Fruit fly (Drosophila melanogaster) whole organism, embryonic: ENCODE results near the gene CG13917.

Source experiments
- Adf1 ChIP-seq: fragments of 200-800 bp; sonication (Bioruptor generic); IDR thresholded peaks from 2 replicates; pipeline ENCODE4 v1.3.6; 2022; ENCODE audit warnings: missing biosample characterization, missing genetic modification characterization
- Atf-2 ChIP-seq: fragments of 200-800 bp; sonication (Bioruptor generic); optimal IDR thresholded peaks from 2 replicates; lab custom pipeline; 2016; ENCODE audit warnings: missing biosample characterization, missing genetic modification characterization
- Blimp-1 ChIP-seq: fragments of 200-800 bp; sonication (Bioruptor generic); optimal IDR thresholded peaks from 3 replicates; lab custom pipeline; 2018; ENCODE audit warnings: missing biosample characterization, missing genetic modification characterization, mild to moderate bottlenecking, moderate library complexity, missing genetic modification reagents
- Bteb2 ChIP-seq: fragments of 200-800 bp; sonication (Bioruptor generic); optimal IDR thresholded peaks from 2 replicates; lab custom pipeline; 2016; ENCODE audit warnings: missing biosample characterization, missing genetic modification characterization
- CG11695 ChIP-seq: fragments of 200-800 bp; sonication (Bioruptor generic); IDR thresholded peaks from 3 replicates; pipeline ENCODE4 v1.3.6; 2022; ENCODE audit warnings: missing biosample characterization, missing genetic modification characterization
- CG12155 ChIP-seq: fragments of 200-800 bp; sonication (Bioruptor generic); optimal IDR thresholded peaks from 3 replicates; lab custom pipeline; 2016; ENCODE audit warnings: missing biosample characterization, missing genetic modification characterization
- CG12299 ChIP-seq: fragments of 200-800 bp; sonication (Bioruptor generic); optimal IDR thresholded peaks from 2 replicates; lab custom pipeline; 2018; ENCODE audit warnings: missing biosample characterization, mild to moderate bottlenecking, missing genetic modification characterization
- CG15073 ChIP-seq: fragments of 200-800 bp; sonication (Bioruptor generic); optimal IDR thresholded peaks from 2 replicates; lab custom pipeline; 2016; ENCODE audit warnings: missing biosample characterization, missing genetic modification characterization
- CG15479 ChIP-seq: fragments of 200-800 bp; sonication (Bioruptor generic); optimal IDR thresholded peaks from 3 replicates; lab custom pipeline; 2019; ENCODE audit warnings: missing biosample characterization, mild to moderate bottlenecking, missing genetic modification characterization, moderate library complexity
- CG16779 ChIP-seq: fragments of 200-800 bp; sonication (Bioruptor generic); IDR thresholded peaks from 2 replicates; pipeline ENCODE4 v1.3.6; 2022; ENCODE audit warnings: missing biosample characterization, missing genetic modification characterization
- CG16863 ChIP-seq: fragments of 200-800 bp; sonication (Bioruptor generic); optimal IDR thresholded peaks from 3 replicates; lab custom pipeline; 2016; ENCODE audit warnings: missing biosample characterization, missing genetic modification characterization
- CG17186 ChIP-seq: fragments of 200-800 bp; sonication (Bioruptor generic); optimal IDR thresholded peaks from 3 replicates; lab custom pipeline; 2017; ENCODE audit warnings: missing biosample characterization, missing genetic modification reagents, missing genetic modification characterization
- CG2712 ChIP-seq: fragments of 200-800 bp; optimal IDR thresholded peaks from 3 replicates; lab custom pipeline; 2019; ENCODE audit warnings: missing biosample characterization, mild to moderate bottlenecking, missing genetic modification characterization, moderate library complexity
- CG30020 ChIP-seq: fragments of 200-800 bp; optimal IDR thresholded peaks from 2 replicates; lab custom pipeline; 2019; ENCODE audit warnings: missing biosample characterization, mild to moderate bottlenecking, missing genetic modification characterization, moderate library complexity
- CG30431 ChIP-seq: fragments of 200-800 bp; sonication (Bioruptor generic); optimal IDR thresholded peaks from 2 replicates; lab custom pipeline; 2017; ENCODE audit warnings: missing biosample characterization, missing genetic modification characterization
- CG31388 ChIP-seq: fragments of 200-800 bp; sonication (Bioruptor generic); optimal IDR thresholded peaks from 2 replicates; lab custom pipeline; 2016; ENCODE audit warnings: missing biosample characterization, missing genetic modification characterization
- CG34422 ChIP-seq: fragments of 200-800 bp; sonication (Bioruptor generic); IDR thresholded peaks from 3 replicates; pipeline ENCODE4 v1.3.6; 2022; ENCODE audit warnings: missing biosample characterization, missing genetic modification characterization
- CG6791 ChIP-seq: fragments of 200-800 bp; sonication (Bioruptor generic); IDR thresholded peaks from 3 replicates; pipeline ENCODE4 v1.3.6; 2022; ENCODE audit warnings: missing biosample characterization, missing genetic modification characterization; ENCODE audit not compliant: partially characterized antibody
- CG8924 ChIP-seq: fragments of 200-800 bp; optimal IDR thresholded peaks from 3 replicates; lab custom pipeline; 2019; ENCODE audit warnings: missing biosample characterization, mild to moderate bottlenecking, missing genetic modification characterization, moderate library complexity
- CG9817 ChIP-seq: fragments of 200-800 bp; sonication (Bioruptor generic); optimal IDR thresholded peaks from 2 replicates; lab custom pipeline; 2018; ENCODE audit warnings: missing biosample characterization, mild to moderate bottlenecking, missing genetic modification characterization, moderate library complexity
- CTCF ChIP-seq: fragments of 200-800 bp; sonication (Bioruptor generic); optimal IDR thresholded peaks from 2 replicates; lab custom pipeline; 2017; ENCODE audit warnings: missing biosample characterization, mild to moderate bottlenecking, missing genetic modification characterization, moderate library complexity
- Dek ChIP-seq: fragments of 200-800 bp; sonication (Bioruptor generic); optimal IDR thresholded peaks from 3 replicates; lab custom pipeline; 2019; ENCODE audit warnings: missing biosample characterization, mild to moderate bottlenecking, missing genetic modification characterization, moderate library complexity
- ERR ChIP-seq: fragments of 200-800 bp; sonication (Bioruptor generic); optimal IDR thresholded peaks from 2 replicates; lab custom pipeline; 2016; ENCODE audit warnings: missing biosample characterization, missing genetic modification characterization
- MBD-R2 ChIP-seq: fragments of 200-800 bp; sonication (Bioruptor generic); IDR thresholded peaks from 2 replicates; pipeline ENCODE4 v1.3.6; 2022; ENCODE audit warnings: missing biosample characterization, missing genetic modification characterization
- MTF-1 ChIP-seq: fragments of 200-800 bp; sonication (Bioruptor generic); optimal IDR thresholded peaks from 2 replicates; lab custom pipeline; 2018; ENCODE audit warnings: missing biosample characterization, mild to moderate bottlenecking, missing genetic modification characterization, borderline replicate concordance
- Max ChIP-seq: fragments of 200-800 bp; sonication (Bioruptor generic); optimal IDR thresholded peaks from 2 replicates; lab custom pipeline; 2016; ENCODE audit warnings: missing biosample characterization, mild to moderate bottlenecking, missing genetic modification characterization
- Oaz ChIP-seq: fragments of 200-800 bp; sonication (Bioruptor generic); IDR thresholded peaks from 2 replicates; pipeline ENCODE4 v1.3.6; 2022; ENCODE audit warnings: missing biosample characterization, missing genetic modification characterization
- Ptx1 ChIP-seq: fragments of 200-800 bp; sonication (Bioruptor generic); IDR thresholded peaks from 2 replicates; pipeline ENCODE4 v1.3.6; 2022; ENCODE audit warnings: missing biosample characterization, missing genetic modification characterization
- Sox102F ChIP-seq: fragments of 200-800 bp; sonication (Bioruptor generic); optimal IDR thresholded peaks from 2 replicates; lab custom pipeline; 2018; ENCODE audit warnings: missing biosample characterization, mild to moderate bottlenecking, missing genetic modification characterization, moderate library complexity
- Trl ChIP-seq, 3 experiments: fragments of >200 bp in 2 of 3; fragments of 200-800 bp in 1 of 3; sonication (Bioruptor generic) in 1 of 3; optimal IDR thresholded peaks; 2 replicates in 1 of 3; 3 replicates in 2 of 3; lab custom pipeline; 2016 to 2017; ENCODE audit warnings: missing biosample characterization in 1 of 3, missing genetic modification characterization in 1 of 3
- amos ChIP-seq: fragments of 200-800 bp; sonication (Bioruptor generic); IDR thresholded peaks from 2 replicates; pipeline ENCODE4 v1.3.6; 2022; ENCODE audit warnings: missing biosample characterization, missing genetic modification characterization; ENCODE audit not compliant: partially characterized antibody
- ato ChIP-seq: fragments of 200-800 bp; sonication (Bioruptor generic); IDR thresholded peaks from 2 replicates; pipeline ENCODE4 v1.3.6; 2022; ENCODE audit warnings: missing biosample characterization, missing genetic modification characterization; ENCODE audit not compliant: partially characterized antibody
- chinmo ChIP-seq: fragments of 200-800 bp; sonication (Bioruptor generic); IDR thresholded peaks from 4 replicates; pipeline ENCODE4 v1.3.6; 2022; ENCODE audit warnings: missing biosample characterization, missing genetic modification characterization; ENCODE audit not compliant: partially characterized antibody
- dati ChIP-seq: fragments of 200-800 bp; sonication (Bioruptor generic); IDR thresholded peaks from 2 replicates; pipeline ENCODE4 v1.3.6; 2022; ENCODE audit warnings: missing biosample characterization, missing genetic modification characterization
- dpn ChIP-seq, 2 experiments: fragments of 200-800 bp; sonication (Bioruptor generic); optimal IDR thresholded peaks; 3 replicates each; lab custom pipeline; 2016; ENCODE audit warnings: missing biosample characterization in 2 of 2, missing genetic modification characterization in 2 of 2
- dysf ChIP-seq: fragments of 200-800 bp; sonication (Bioruptor generic); IDR thresholded peaks from 3 replicates; pipeline ENCODE4 v1.3.6; 2022; ENCODE audit warnings: missing biosample characterization, missing genetic modification characterization
- en ChIP-seq: fragments of 200-800 bp; sonication (Bioruptor generic); optimal IDR thresholded peaks from 2 replicates; lab custom pipeline; 2016; ENCODE audit warnings: missing biosample characterization, missing genetic modification characterization
- exex ChIP-seq: fragments of 200-800 bp; sonication (Bioruptor generic); optimal IDR thresholded peaks from 4 replicates; lab custom pipeline; 2018; ENCODE audit warnings: missing biosample characterization, mild to moderate bottlenecking, missing genetic modification characterization, moderate library complexity
- ftz-f1 ChIP-seq: fragments of 200-800 bp; sonication (Bioruptor generic); optimal IDR thresholded peaks from 2 replicates; lab custom pipeline; 2016; ENCODE audit warnings: missing biosample characterization, missing genetic modification characterization
- gro ChIP-seq: fragments of 200-800 bp; sonication (Bioruptor generic); optimal IDR thresholded peaks from 2 replicates; lab custom pipeline; 2016; ENCODE audit warnings: missing biosample characterization, missing genetic modification characterization
- hth ChIP-seq: fragments of >200 bp; optimal IDR thresholded peaks from 2 replicates; lab custom pipeline; 2017; ENCODE audit warnings: inconsistent platforms
- luna ChIP-seq: fragments of 200-800 bp; sonication (Bioruptor generic); optimal IDR thresholded peaks from 2 replicates; lab custom pipeline; 2016; ENCODE audit warnings: missing biosample characterization, missing genetic modification characterization
- odd ChIP-seq: fragments of 200-800 bp; sonication (Bioruptor generic); optimal IDR thresholded peaks from 2 replicates; lab custom pipeline; 2017; ENCODE audit warnings: missing biosample characterization, mild to moderate bottlenecking, missing genetic modification characterization
- pros ChIP-seq: fragments of 200-800 bp; sonication (Bioruptor generic); optimal IDR thresholded peaks from 3 replicates; lab custom pipeline; 2019; ENCODE audit warnings: missing biosample characterization, mild to moderate bottlenecking, missing genetic modification characterization, moderate library complexity
- ranshi ChIP-seq: fragments of 200-800 bp; sonication (Bioruptor generic); IDR thresholded peaks from 2 replicates; pipeline ENCODE4 v1.3.6; 2022; ENCODE audit warnings: missing biosample characterization, missing genetic modification characterization
- sc ChIP-seq, 3 experiments: fragments of >200 bp in 2 of 3; fragments of 200-800 bp in 1 of 3; sonication (Bioruptor generic) in 1 of 3; optimal IDR thresholded peaks; 2 replicates in 2 of 3; 3 replicates in 1 of 3; lab custom pipeline; 2017; ENCODE audit warnings: mild to moderate bottlenecking in 1 of 3, missing biosample characterization in 1 of 3, missing genetic modification characterization in 1 of 3, missing genetic modification reagents in 1 of 3
- scrt ChIP-seq: fragments of 200-800 bp; sonication (Bioruptor generic); optimal IDR thresholded peaks from 2 replicates; lab custom pipeline; 2018; ENCODE audit warnings: missing biosample characterization, mild to moderate bottlenecking, missing genetic modification characterization, moderate library complexity
- sna ChIP-seq: fragments of 200-800 bp; sonication (Bioruptor generic); IDR thresholded peaks from 2 replicates; pipeline ENCODE4 v1.3.6; 2022; ENCODE audit warnings: missing biosample characterization, missing genetic modification characterization; ENCODE audit not compliant: partially characterized antibody
- tap ChIP-seq: fragments of 200-800 bp; optimal IDR thresholded peaks from 3 replicates; lab custom pipeline; 2019; ENCODE audit warnings: missing biosample characterization, mild to moderate bottlenecking, missing genetic modification characterization, moderate library complexity
- yki ChIP-seq: fragments of >200 bp; optimal IDR thresholded peaks from 3 replicates; lab custom pipeline; 2018

CG13917 gene

DNA sequence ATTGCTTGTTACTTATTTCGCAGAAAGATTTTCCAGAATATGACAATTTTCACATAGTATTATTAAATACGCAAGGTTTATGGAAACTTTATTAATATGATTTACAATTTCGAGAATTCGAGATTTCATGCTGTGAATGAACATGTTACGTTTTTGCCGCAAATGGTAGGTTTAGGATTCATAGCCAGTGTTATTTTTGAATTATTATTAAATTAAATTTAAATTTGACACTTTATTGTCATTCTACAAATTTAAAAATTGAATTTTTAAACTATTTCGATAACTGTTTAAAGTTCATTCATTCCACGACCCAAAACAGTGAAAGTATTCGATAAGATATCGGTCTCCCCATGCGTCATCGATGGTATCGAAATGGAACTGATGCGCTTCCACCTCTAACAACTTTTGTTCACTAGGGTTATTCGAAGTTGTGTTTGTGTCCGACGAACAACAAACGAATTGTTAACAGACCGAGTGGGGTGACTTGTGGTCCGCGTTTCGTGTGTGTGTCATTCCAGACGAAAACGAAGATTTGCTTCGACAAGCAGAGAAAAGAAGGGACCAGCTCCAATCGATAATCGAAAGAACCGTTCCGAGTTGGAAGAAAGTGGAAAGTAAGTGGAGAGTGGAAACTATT lies 30.7 kb upstream of the CG13917 start, which contains the start of the genes CG32313 and Pcyt1 (continued):
- TF ChIP-seq CG15479 (GFP tag; lab: Kevin White, UChicago) (no peak), MTF-1 (GFP tag; lab: Kevin White, UChicago) (no peak), Ptx1 (GFP tag; lab: Robert Waterston, UW) (no peak), CG12155 (GFP tag; lab: Kevin White, UChicago) (peak; percentile 12), dysf (GFP tag; lab: Robert Waterston, UW) (no peak), Oaz (GFP tag; lab: Robert Waterston, UW) (no peak), hth (lab: Kevin White, UChicago) (no peak), luna (no peak), CG15073 (GFP tag; lab: Kevin White, UChicago) (no peak), gro (GFP tag; lab: Kevin White, UChicago) (peak; percentile 76), ato (GFP tag; lab: Robert Waterston, UW) (peak; percentile 83), CG16779 (GFP tag; lab: Robert Waterston, UW) (no peak), amos (GFP tag; lab: Robert Waterston, UW) (peak; percentile 94), CG6791 (GFP tag; lab: Robert Waterston, UW) (peak; percentile 96), Adf1 (GFP tag; lab: Robert Waterston, UW) (no peak), ftz-f1 (GFP tag; lab: Kevin White, UChicago) (no peak), dpn (GFP tag; optimal IDR thresholded peaks at IDR 0.05; lab: Kevin White, UChicago) (peak in 1 of 2 experiments; percentile 6), ranshi (GFP tag; lab: Robert Waterston, UW) (no peak), pros (GFP tag; lab: Kevin White, UChicago) (peak; percentile 92), en (no peak), CG16863 (GFP tag; lab: Kevin White, UChicago) (no peak), exex (tag; lab: Kevin White, UChicago) (no peak), CG30431 (no peak), chinmo (GFP tag; lab: Robert Waterston, UW) (peak; percentile 94), Atf-2 (GFP tag; lab: Kevin White, UChicago) (no peak), sna (GFP tag; lab: Robert Waterston, UW) (peak; percentile 82), CTCF (GFP tag; lab: Kevin White, UChicago) (no peak), Trl (optimal IDR thresholded peaks at IDR 0.05; lab: Kevin White, UChicago) (no peak), Trl (GFP tag; optimal IDR thresholded peaks at IDR 0.05; lab: Kevin White, UChicago) (no peak), MBD-R2 (GFP tag; lab: Robert Waterston, UW) (peak; percentile 45), dati (GFP tag; lab: Robert Waterston, UW) (no peak), CG12299 (no peak), CG34422 (peak; percentile 61; the same call in 2 of the 3 replicates), Bteb2 (GFP tag; lab: Kevin White, UChicago) (no peak), CG17186 (GFP tag; lab: Kevin White, UChicago) (peak; percentile 76), CG31388 (GFP tag; lab: Kevin White, UChicago) (no peak), yki (lab: Kevin White, UChicago) (no peak), CG9817 (tag; lab: Kevin White, UChicago) (no peak), sc (optimal IDR thresholded peaks at IDR 0.05; lab: Kevin White, UChicago) (no peak), sc (GFP tag; optimal IDR thresholded peaks at IDR 0.05; lab: Kevin White, UChicago) (no peak), Blimp-1 (peak; percentile 47), CG8924 (tag; lab: Kevin White, UChicago) (peak; percentile 65), CG2712 (tag; lab: Kevin White, UChicago) (peak; percentile 39), Max (GFP tag; lab: Kevin White, UChicago) (peak; percentile 22), Dek (tag; lab: Kevin White, UChicago) (peak; percentile 58), CG30020 (tag; lab: Kevin White, UChicago) (peak; percentile 66), Sox102F (no peak), CG11695 (GFP tag; lab: Robert Waterston, UW) (no peak), odd (peak; percentile 52), scrt (GFP tag; lab: Kevin White, UChicago) (peak; percentile 35), tap (tag; lab: Kevin White, UChicago) (peak; percentile 49), ERR (GFP tag; lab: Kevin White, UChicago) (peak; percentile 38)
